Fruit fly (Drosophila melanogaster) whole organism, embryonic: ENCODE measurements around the gene Ldsdh1.

ENCODE experiments used
- BEAF-32 ChIP-seq: fragments of 200-800 bp; sonication (Bioruptor generic); optimal IDR thresholded peaks from 3 replicates; lab custom pipeline; 2017; ENCODE audit warnings: missing biosample characterization, missing genetic modification characterization, mild to moderate bottlenecking, moderate library complexity, missing genetic modification reagents
- Bgb ChIP-seq: fragments of 200-800 bp; sonication (Bioruptor generic); IDR thresholded peaks from 2 replicates; pipeline ENCODE4 v1.3.6; 2022; ENCODE audit warnings: missing biosample characterization, missing genetic modification characterization; ENCODE audit not compliant: partially characterized antibody
- CG10147 ChIP-seq: fragments of 200-800 bp; sonication (Bioruptor generic); optimal IDR thresholded peaks from 2 replicates; lab custom pipeline; 2019; ENCODE audit warnings: missing biosample characterization, mild to moderate bottlenecking, missing genetic modification characterization, moderate library complexity
- CG10431 ChIP-seq: fragments of 200-800 bp; sonication (Bioruptor generic); optimal IDR thresholded peaks from 3 replicates; lab custom pipeline; 2018; ENCODE audit warnings: missing biosample characterization, mild to moderate bottlenecking, missing genetic modification characterization
- CG10979 ChIP-seq: fragments of 200-800 bp; sonication (Bioruptor generic); optimal IDR thresholded peaks from 2 replicates; lab custom pipeline; 2018; ENCODE audit warnings: missing biosample characterization, mild to moderate bottlenecking, missing genetic modification characterization, moderate library complexity
- CG11560 ChIP-seq: fragments of 200-800 bp; sonication (Bioruptor generic); IDR thresholded peaks from 3 replicates; pipeline ENCODE4 v1.3.6; 2022; ENCODE audit warnings: missing biosample characterization, missing genetic modification characterization
- CG14710 ChIP-seq: fragments of 200-800 bp; sonication (Bioruptor generic); optimal IDR thresholded peaks from 3 replicates; lab custom pipeline; 2019; ENCODE audit warnings: missing biosample characterization, mild to moderate bottlenecking, missing genetic modification characterization, moderate library complexity
- CG15514 ChIP-seq: fragments of 200-800 bp; sonication (Bioruptor generic); optimal IDR thresholded peaks from 3 replicates; lab custom pipeline; 2017; ENCODE audit warnings: missing biosample characterization, missing genetic modification characterization, mild to moderate bottlenecking, moderate library complexity, missing genetic modification reagents
- CG17186 ChIP-seq: fragments of 200-800 bp; sonication (Bioruptor generic); optimal IDR thresholded peaks from 3 replicates; lab custom pipeline; 2017; ENCODE audit warnings: missing biosample characterization, missing genetic modification reagents, missing genetic modification characterization
- CG17829 ChIP-seq: fragments of 200-800 bp; optimal IDR thresholded peaks from 2 replicates; lab custom pipeline; 2019; ENCODE audit warnings: missing biosample characterization, mild to moderate bottlenecking, missing genetic modification characterization, moderate library complexity
- CG2116 ChIP-seq: fragments of 200-800 bp; sonication (Bioruptor generic); optimal IDR thresholded peaks from 3 replicates; lab custom pipeline; 2018; ENCODE audit warnings: missing biosample characterization, mild to moderate bottlenecking, missing genetic modification characterization
- CG2129 ChIP-seq: fragments of 200-800 bp; sonication (Bioruptor generic); IDR thresholded peaks from 2 replicates; pipeline ENCODE4 v1.3.6; 2022; ENCODE audit warnings: missing biosample characterization, missing genetic modification characterization; ENCODE audit not compliant: partially characterized antibody
- CG34224 ChIP-seq: fragments of 200-800 bp; sonication (Bioruptor generic); IDR thresholded peaks from 3 replicates; pipeline ENCODE4 v1.3.6; 2022; ENCODE audit warnings: missing biosample characterization, missing genetic modification characterization; ENCODE audit not compliant: partially characterized antibody
- CG34376 ChIP-seq: fragments of 200-800 bp; sonication (Bioruptor generic); optimal IDR thresholded peaks from 2 replicates; lab custom pipeline; 2018; ENCODE audit warnings: missing biosample characterization, mild to moderate bottlenecking, missing genetic modification characterization
- CG34422 ChIP-seq: fragments of 200-800 bp; sonication (Bioruptor generic); IDR thresholded peaks from 3 replicates; pipeline ENCODE4 v1.3.6; 2022; ENCODE audit warnings: missing biosample characterization, missing genetic modification characterization
- CG6791 ChIP-seq: fragments of 200-800 bp; sonication (Bioruptor generic); IDR thresholded peaks from 3 replicates; pipeline ENCODE4 v1.3.6; 2022; ENCODE audit warnings: missing biosample characterization, missing genetic modification characterization; ENCODE audit not compliant: partially characterized antibody
- CG8290 ChIP-seq, 3 experiments: fragments of 200-800 bp; sonication (Bioruptor generic); optimal IDR thresholded peaks; 2 replicates each; lab custom pipeline; 2016 to 2019; ENCODE audit warnings: missing biosample characterization in 3 of 3, missing genetic modification characterization in 3 of 3, mild to moderate bottlenecking in 2 of 3, moderate library complexity in 1 of 3
- CTCF ChIP-seq: fragments of 200-800 bp; sonication (Bioruptor generic); optimal IDR thresholded peaks from 2 replicates; lab custom pipeline; 2017; ENCODE audit warnings: missing biosample characterization, mild to moderate bottlenecking, missing genetic modification characterization, moderate library complexity
- Doc3 ChIP-seq: fragments of 200-800 bp; sonication (Bioruptor generic); IDR thresholded peaks from 3 replicates; pipeline ENCODE4 v1.3.6; 2022; ENCODE audit warnings: missing biosample characterization, missing genetic modification characterization; ENCODE audit not compliant: partially characterized antibody
- Dp ChIP-seq: fragments of 200-800 bp; sonication (Bioruptor generic); optimal IDR thresholded peaks from 2 replicates; lab custom pipeline; 2018; ENCODE audit warnings: missing biosample characterization, mild to moderate bottlenecking, missing genetic modification characterization, moderate library complexity
- Dref ChIP-seq: fragments of 200-800 bp; sonication (Bioruptor generic); IDR thresholded peaks from 2 replicates; pipeline ENCODE4 v1.3.6; 2022; ENCODE audit warnings: missing biosample characterization, missing genetic modification characterization
- E2f2 ChIP-seq: fragments of 200-800 bp; sonication (Bioruptor generic); IDR thresholded peaks from 2 replicates; pipeline ENCODE4 v1.3.6; 2022; ENCODE audit warnings: missing biosample characterization, missing genetic modification characterization
- HmgZ ChIP-seq: fragments of 200-800 bp; sonication (Bioruptor generic); optimal IDR thresholded peaks from 2 replicates; lab custom pipeline; 2018; ENCODE audit warnings: missing biosample characterization, mild to moderate bottlenecking, missing genetic modification characterization
- MBD-R2 ChIP-seq: fragments of 200-800 bp; sonication (Bioruptor generic); IDR thresholded peaks from 2 replicates; pipeline ENCODE4 v1.3.6; 2022; ENCODE audit warnings: missing biosample characterization, missing genetic modification characterization
- Max ChIP-seq: fragments of 200-800 bp; sonication (Bioruptor generic); optimal IDR thresholded peaks from 2 replicates; lab custom pipeline; 2016; ENCODE audit warnings: missing biosample characterization, mild to moderate bottlenecking, missing genetic modification characterization
- Med ChIP-seq: fragments of 200-800 bp; sonication (Bioruptor generic); peaks from one replicate; lab custom pipeline; 2016; ENCODE audit warnings: missing biosample characterization, missing genetic modification characterization, mild to moderate bottlenecking, inconsistent platforms, moderate library complexity
- Myb ChIP-seq: fragments of 200-800 bp; sonication (Bioruptor generic); optimal IDR thresholded peaks from 2 replicates; lab custom pipeline; 2016; ENCODE audit warnings: missing biosample characterization, missing genetic modification characterization
- Nf-YC ChIP-seq: fragments of 200-800 bp; optimal IDR thresholded peaks from 3 replicates; lab custom pipeline; 2019; ENCODE audit warnings: missing biosample characterization, mild to moderate bottlenecking, missing genetic modification characterization, moderate library complexity
- Pdp1 ChIP-seq, 2 experiments: fragments of 200-800 bp; sonication (Bioruptor generic); optimal IDR thresholded peaks; 3 replicates each; lab custom pipeline; 2016; ENCODE audit warnings: missing biosample characterization in 2 of 2, missing genetic modification characterization in 2 of 2, mild to moderate bottlenecking in 1 of 2, moderate library complexity in 1 of 2
- Sin3A ChIP-seq: fragments of >200 bp; optimal IDR thresholded peaks from 2 replicates; lab custom pipeline; 2018
- Sry-δ ChIP-seq: fragments of 200-800 bp; sonication (Bioruptor generic); optimal IDR thresholded peaks from 2 replicates; lab custom pipeline; 2016; ENCODE audit warnings: missing biosample characterization, missing genetic modification characterization
- Ssrp ChIP-seq: fragments of 200-800 bp; sonication (Bioruptor generic); optimal IDR thresholded peaks from 2 replicates; lab custom pipeline; 2018; ENCODE audit warnings: missing biosample characterization, mild to moderate bottlenecking, missing genetic modification characterization, moderate library complexity
- Tbp ChIP-seq: fragments of >200 bp; optimal IDR thresholded peaks from 2 replicates; lab custom pipeline; 2018; ENCODE audit warnings: missing biosample characterization, missing genetic modification characterization
- ap ChIP-seq: fragments of 200-800 bp; sonication (Bioruptor generic); IDR thresholded peaks from 2 replicates; pipeline ENCODE4 v1.3.6; 2022; ENCODE audit warnings: missing biosample characterization, missing genetic modification characterization
- ash1 ChIP-seq: fragments of 200-800 bp; sonication (Bioruptor generic); optimal IDR thresholded peaks from 2 replicates; lab custom pipeline; 2018; ENCODE audit warnings: missing biosample characterization, mild to moderate bottlenecking, missing genetic modification characterization
- chinmo ChIP-seq: fragments of 200-800 bp; sonication (Bioruptor generic); IDR thresholded peaks from 4 replicates; pipeline ENCODE4 v1.3.6; 2022; ENCODE audit warnings: missing biosample characterization, missing genetic modification characterization; ENCODE audit not compliant: partially characterized antibody
- crol ChIP-seq: fragments of 200-800 bp; sonication (Bioruptor generic); IDR thresholded peaks from 2 replicates; pipeline ENCODE4 v1.3.6; 2022; ENCODE audit warnings: missing biosample characterization, missing genetic modification characterization
- dimm ChIP-seq: fragments of 200-800 bp; sonication (Bioruptor generic); IDR thresholded peaks from 2 replicates; pipeline ENCODE4 v1.3.6; 2022; ENCODE audit warnings: missing biosample characterization, missing genetic modification characterization
- dm ChIP-seq: fragments of 200-800 bp; sonication (Bioruptor generic); optimal IDR thresholded peaks from 3 replicates; lab custom pipeline; 2016; ENCODE audit warnings: missing biosample characterization, missing genetic modification characterization
- dpn ChIP-seq, 2 experiments: fragments of 200-800 bp; sonication (Bioruptor generic); optimal IDR thresholded peaks; 3 replicates each; lab custom pipeline; 2016; ENCODE audit warnings: missing biosample characterization in 2 of 2, missing genetic modification characterization in 2 of 2
- gfzf ChIP-seq: fragments of 200-800 bp; sonication (Bioruptor generic); optimal IDR thresholded peaks from 2 replicates; lab custom pipeline; 2016; ENCODE audit warnings: missing biosample characterization, mild to moderate bottlenecking, missing genetic modification characterization, moderate library complexity
- hbn ChIP-seq: fragments of 200-800 bp; sonication (Bioruptor generic); IDR thresholded peaks from 2 replicates; pipeline ENCODE4 v1.3.6; 2022; ENCODE audit warnings: missing biosample characterization, missing genetic modification characterization; ENCODE audit not compliant: partially characterized antibody
- inv ChIP-seq: fragments of 200-800 bp; sonication (Bioruptor generic); IDR thresholded peaks from 2 replicates; pipeline ENCODE4 v1.3.6; 2022; ENCODE audit warnings: missing biosample characterization, missing genetic modification characterization; ENCODE audit not compliant: partially characterized antibody
- knrl ChIP-seq: fragments of 200-800 bp; sonication (Bioruptor generic); IDR thresholded peaks from 3 replicates; pipeline ENCODE4 v1.3.6; 2022; ENCODE audit warnings: missing biosample characterization, missing genetic modification characterization; ENCODE audit not compliant: partially characterized antibody
- pzg ChIP-seq: fragments of 200-800 bp; sonication (Bioruptor generic); optimal IDR thresholded peaks from 3 replicates; lab custom pipeline; 2018; ENCODE audit warnings: missing biosample characterization, mild to moderate bottlenecking, missing genetic modification characterization, moderate library complexity
- sens ChIP-seq: fragments of 200-800 bp; sonication (Bioruptor generic); peaks from one replicate; lab custom pipeline; 2016; ENCODE audit warnings: missing biosample characterization, missing genetic modification characterization
- shn ChIP-seq: fragments of 200-800 bp; sonication (Bioruptor generic); optimal IDR thresholded peaks from 3 replicates; lab custom pipeline; 2016; ENCODE audit warnings: missing biosample characterization, missing genetic modification characterization
- usp ChIP-seq: fragments of >200 bp; optimal IDR thresholded peaks from 2 replicates; lab custom pipeline; 2017; ENCODE audit warnings: missing biosample characterization, missing genetic modification characterization

Gene Ldsdh1

DNA sequence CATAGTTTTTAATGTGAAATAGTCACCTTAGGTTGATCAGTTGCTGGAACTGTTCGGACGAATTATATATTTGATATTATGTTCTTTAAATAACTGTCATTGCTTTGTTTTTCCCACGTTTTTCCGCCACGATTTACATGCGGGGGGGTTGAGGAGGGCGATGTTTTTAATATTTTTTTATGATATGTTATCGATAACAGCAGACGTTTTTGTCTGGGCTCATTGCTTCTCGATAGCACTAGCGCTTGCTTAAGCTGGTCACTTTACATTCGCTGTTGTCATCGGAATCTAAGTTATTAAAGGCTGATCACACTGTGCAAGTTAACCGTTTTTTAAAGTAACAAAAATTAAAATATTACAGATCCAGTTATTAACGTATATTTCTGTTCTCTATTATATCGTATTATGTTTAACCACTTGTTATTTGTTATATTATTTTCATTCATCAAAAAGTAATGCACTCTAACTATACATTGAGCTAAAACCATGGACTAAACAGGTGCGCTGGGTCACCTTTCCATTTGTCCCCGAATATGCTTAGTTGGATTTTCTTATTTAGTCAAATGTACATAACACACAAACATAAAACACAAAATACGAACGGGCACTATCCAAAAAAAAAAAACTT is 6.0 kb downstream of the Ldsdh1 start, which contains the start of the genes Upf2 and CG1571 (continued):
- TF ChIP-seq CG14710 (peak; percentile 57), CG34224 (GFP tag; lab: Robert Waterston, UW) (peak; percentile 74), CG17186 (peak; percentile 3), CG10147 (GFP tag; lab: Kevin White, UChicago) (no peak), CG15514 (GFP tag; lab: Kevin White, UChicago) (peak; percentile 82), gfzf (GFP tag; lab: Kevin White, UChicago) (peak; percentile 85), Bgb (GFP tag; lab: Robert Waterston, UW) (peak; percentile 82), Nf-YC (no peak), Med (peak; percentile 81), hbn (GFP tag; lab: Robert Waterston, UW) (peak; percentile 66), Tbp (no peak), ash1 (no peak), MBD-R2 (GFP tag; lab: Robert Waterston, UW) (peak; percentile 83), sens (GFP tag; lab: Kevin White, UChicago) (peak; percentile 76), CG34376 (GFP tag; lab: Kevin White, UChicago) (peak; percentile 6), CG2116 (GFP tag; lab: Kevin White, UChicago) (peak; percentile 84), dm (GFP tag; lab: Kevin White, UChicago) (peak; percentile 73), inv (GFP tag; lab: Robert Waterston, UW) (peak; percentile 54; the same call in 1 of the 2 replicates), CTCF (GFP tag; lab: Kevin White, UChicago) (no peak), Max (GFP tag; lab: Kevin White, UChicago) (peak; percentile 56), CG17829 (tag; lab: Kevin White, UChicago) (peak; percentile 27), shn (GFP tag; lab: Kevin White, UChicago) (no peak), pzg (GFP tag; lab: Kevin White, UChicago) (peak; percentile 87), HmgZ (tag; lab: Kevin White, UChicago) (peak; percentile 40), CG2129 (GFP tag; lab: Robert Waterston, UW) (0 out of 2 replicates have a peak, but pooled peaks have one; percentile 13), Dp (GFP tag; lab: Kevin White, UChicago) (peak; percentile 72), CG10431 (peak; percentile 78), CG11560 (no peak), dpn (GFP tag; optimal IDR thresholded peaks at IDR 0.05; lab: Kevin White, UChicago) (peak in 1 of 2 experiments; percentile 4), Ssrp (tag; lab: Kevin White, UChicago) (no peak), chinmo (GFP tag; lab: Robert Waterston, UW) (0 out of 4 replicates have a peak, but pooled peaks have one; percentile 19), CG34422 (GFP tag; lab: Robert Waterston, UW) (peak; percentile 29; the same call in 1 of the 3 replicates), Sin3A (lab: Kevin White, UChicago) (peak; percentile 27), knrl (GFP tag; lab: Robert Waterston, UW) (peak; percentile 60), crol (GFP tag; lab: Robert Waterston, UW) (peak; percentile 94), Dref (GFP tag; lab: Robert Waterston, UW) (peak; percentile 94), Pdp1 (GFP tag; optimal IDR thresholded peaks at IDR 0.05; lab: Kevin White, UChicago) (peak in 1 of 2 experiments; percentile 43), dimm (GFP tag; lab: Robert Waterston, UW) (no peak), Myb (peak; percentile 97), BEAF-32 (peak; percentile 70), CG8290 (GFP tag; optimal IDR thresholded peaks at IDR 0.05; lab: Kevin White, UChicago) (peak; percentile 0), CG8290 (tag; optimal IDR thresholded peaks at IDR 0.05; lab: Kevin White, UChicago) (no peak), usp (GFP tag; lab: Kevin White, UChicago) (no peak), ap (GFP tag; lab: Robert Waterston, UW) (no peak), Doc3 (GFP tag; lab: Robert Waterston, UW) (0 out of 3 replicates have a peak, but pooled peaks have one; percentile 33), E2f2 (GFP tag; lab: Robert Waterston, UW) (peak; percentile 75), CG6791 (peak; percentile 81), CG10979 (tag; lab: Kevin White, UChicago) (peak; percentile 8), Sry-δ (GFP tag; lab: Kevin White, UChicago) (peak; percentile 76)
